Worm (Caenorhabditis elegans): ENCODE data around the gene Y53G8AL.1.
A peak's percentile ranks its signal among the peaks of the same experiment; 100 is the strongest.
"Not testable (repeated sequence)": the region's sequence is repeated elsewhere in the genome, so short reads cannot be mapped to it uniquely, and the experiment has no call there.

Gene Y53G8AL.1

DNA sequence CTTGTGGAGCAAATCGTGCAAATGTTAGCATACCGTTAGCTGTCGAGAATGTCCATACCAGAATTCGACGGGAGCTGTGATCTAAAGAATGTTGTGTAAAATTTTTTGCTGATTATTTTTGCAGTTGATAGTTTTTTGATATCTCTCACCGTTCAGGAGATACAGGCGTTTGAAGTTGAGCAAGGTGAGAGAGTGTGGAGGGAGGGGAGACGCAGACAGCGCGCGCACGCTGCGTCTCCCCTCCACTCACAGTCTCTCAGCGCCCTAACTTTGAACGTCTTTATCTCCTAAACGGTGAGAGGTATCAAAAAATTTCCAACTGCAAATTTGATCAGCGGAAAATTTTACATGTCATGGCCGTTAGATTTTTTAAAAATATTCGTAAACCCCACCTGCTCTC, 22.1 kb downstream of the Y53G8AL.1 start:
- no peak for TF ChIP-seq nhr-11 (tag; optimal IDR thresholded peaks at IDR 0.05)
- TF ChIP-seq nhr-23 (tag; optimal IDR thresholded peaks at IDR 0.05), result no peak
- TF ChIP-seq pqm-1 (tag; optimal IDR thresholded peaks at IDR 0.05), result no peak
- no peak for TF ChIP-seq ceh-82 (tag; optimal IDR thresholded peaks at IDR 0.05)
- no peak for TF ChIP-seq nhr-25 (tag; optimal IDR thresholded peaks at IDR 0.05)

- TF ChIP-seq snpc-4 (tag; optimal IDR thresholded peaks at IDR 0.05) (no peak), egl-5 (tag; optimal IDR thresholded peaks at IDR 0.05) (no peak), nhr-237 (tag; optimal IDR thresholded peaks at IDR 0.05) (no peak), unc-39 (tag; optimal IDR thresholded peaks at IDR 0.05) (no peak), nhr-67 (tag; optimal IDR thresholded peaks at IDR 0.05) (no peak), egl-27 (tag; optimal IDR thresholded peaks at IDR 0.05) (no peak), eor-1 (tag; optimal IDR thresholded peaks at IDR 0.05) (no peak), pha-4 (tag; optimal IDR thresholded peaks at IDR 0.05) (no peak), ZK546.5 (tag; optimal IDR thresholded peaks at IDR 0.05) (no peak), fos-1 (tag; optimal IDR thresholded peaks at IDR 0.05) (no peak), nfya-1 (tag; optimal IDR thresholded peaks at IDR 0.05; ENCODE audit: insufficient read depth) (no peak), lin-15B (tag; optimal IDR thresholded peaks at IDR 0.05) (no peak), elt-3 (tag; optimal IDR thresholded peaks at IDR 0.05) (no peak), mml-1 (tag; optimal IDR thresholded peaks at IDR 0.05) (no peak), sea-2 (GFP tag; optimal IDR thresholded peaks at IDR 0.05) (no peak)
These were observed 22.7 kb downstream of the Y53G8AL.1 start, which contains the start of gene Y53G8AM.4 for ce11 chrIII:3255575-3255974. Gene Y53G8AM.4, minus strand, starts transcription at chrIII:3255675.

- TF ChIP-seq ceh-28 (tag; optimal IDR thresholded peaks at IDR 0.05) (no peak), ZK546.5 (tag; optimal IDR thresholded peaks at IDR 0.05) (no peak), fkh-10 (GFP tag; optimal IDR thresholded peaks at IDR 0.05) (no peak), skn-1 (tag; optimal IDR thresholded peaks at IDR 0.05) (no peak), nhr-237 (tag; optimal IDR thresholded peaks at IDR 0.05) (no peak), unc-62 (GFP tag; optimal IDR thresholded peaks at IDR 0.05) (no peak), egl-27 (tag; optimal IDR thresholded peaks at IDR 0.05) (no peak), nhr-28 (tag; optimal IDR thresholded peaks at IDR 0.05) (no peak), hmg-11 (tag; optimal IDR thresholded peaks at IDR 0.05) (no peak), egl-5 (tag; optimal IDR thresholded peaks at IDR 0.05) (no peak), nhr-76 (tag; optimal IDR thresholded peaks at IDR 0.05) (no peak), ama-1 (optimal IDR thresholded peaks at IDR 0.05) (no peak)
These were observed 25.4 kb downstream of the Y53G8AL.1 start, which contains the start of gene nspg-7.2 for ce11 chrIII:3258306-3258705. Gene nspg-7.2, minus strand, starts transcription at chrIII:3258406.

ce11 chrIII:3259691-3260090, 26.8 kb downstream of the Y53G8AL.1 start, which contains the start of gene Y53G8AM.6:
Gene Y53G8AM.6, minus strand, starts transcription at chrIII:3259791.
- not testable (repeated sequence) for TF ChIP-seq fkh-10 (GFP tag; optimal IDR thresholded peaks at IDR 0.05); unc-62 (GFP tag; optimal IDR thresholded peaks at IDR 0.05); lsy-12 (tag; optimal IDR thresholded peaks at IDR 0.05)

DNA sequence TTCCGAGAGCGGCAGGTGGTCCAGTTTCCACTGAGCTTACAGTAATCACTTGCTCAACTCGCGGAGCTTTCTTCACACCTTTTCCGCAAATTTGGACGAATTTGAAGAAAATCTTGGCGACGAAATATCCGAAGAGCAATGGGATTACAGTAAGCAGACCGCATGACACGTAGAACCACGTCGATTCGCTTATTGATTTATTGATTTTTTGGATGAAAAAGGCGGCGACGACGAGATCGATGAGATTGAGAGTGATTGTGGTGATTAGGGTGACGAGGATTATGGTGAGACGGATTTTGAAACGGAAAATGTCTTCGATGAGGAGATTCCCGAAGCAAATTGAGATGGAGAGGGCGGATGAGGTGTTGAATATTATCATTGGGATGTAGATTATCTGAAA, 30.8 kb downstream of the Y53G8AL.1 start:
- TF ChIP-seq ceh-28 (tag; optimal IDR thresholded peaks at IDR 0.05), result peak; percentile 64
- TF ChIP-seq aly-2 (tag; optimal IDR thresholded peaks at IDR 0.05), result no peak
- TF ChIP-seq elt-1 (tag; optimal IDR thresholded peaks at IDR 0.05), result no peak

- TF ChIP-seq eor-1 (tag; optimal IDR thresholded peaks at IDR 0.05) (no peak), ZK546.5 (tag; optimal IDR thresholded peaks at IDR 0.05) (no peak), nhr-43 (tag; optimal IDR thresholded peaks at IDR 0.05; ENCODE audit: poor library complexity, severe bottlenecking) (no peak), unc-39 (tag; optimal IDR thresholded peaks at IDR 0.05) (no peak), fkh-10 (GFP tag; optimal IDR thresholded peaks at IDR 0.05) (no peak)
These were observed 33.7 kb downstream of the Y53G8AL.1 start, which contains the start of gene Y53G8AM.7 for ce11 chrIII:3266602-3267001. Gene Y53G8AM.7, minus strand, starts transcription at chrIII:3266702.

Data from whole organism, L3 larva.